Worm (Caenorhabditis elegans) whole organism, mixed stage, embryonic: ENCODE results near the gene gcy-34.

Experiments
- flh-1 ChIP-seq: fragments of 200-800 bp; sonication (Bioruptor generic); optimal IDR thresholded peaks from 2 replicates; lab custom pipeline; 2018; ENCODE audit warnings: mild to moderate bottlenecking, missing genetic modification characterization, moderate library complexity, missing compliant biosample characterization
- lin-13 ChIP-seq: fragments of 150-350 bp; optimal IDR thresholded peaks from 2 replicates; lab custom pipeline; 2014; ENCODE audit warnings: missing biosample characterization, missing genetic modification characterization
- nhr-12 ChIP-seq: fragments of 150-350 bp; optimal IDR thresholded peaks from 2 replicates; lab custom pipeline; 2014; ENCODE audit warnings: missing biosample characterization, missing genetic modification characterization
- unc-39 ChIP-seq: fragments of 150-350 bp; optimal IDR thresholded peaks from 2 replicates; lab custom pipeline; 2014; ENCODE audit warnings: missing biosample characterization, missing genetic modification characterization
- ztf-11 ChIP-seq: fragments of 150-350 bp; optimal IDR thresholded peaks from 2 replicates; lab custom pipeline; 2014; ENCODE audit warnings: missing biosample characterization, missing genetic modification characterization

- TF ChIP-seq ztf-11 (tag; lab: Kevin White, UChicago) (no peak), unc-39 (tag; lab: Kevin White, UChicago) (no peak), lin-13 (tag; lab: Kevin White, UChicago) (no peak), nhr-12 (tag; lab: Kevin White, UChicago) (no peak), flh-1 (GFP tag; lab: Kevin White, UChicago) (no peak)
Observed at ce11 chrV:13374532-13374931, 11.2 kb downstream of the gcy-34 start.
